Fruit fly (Drosophila melanogaster): ENCODE results near the gene CG8128.

dm6 chrX:15709624-15709983 lies 12.3 kb downstream of the CG8128 start:
- TF ChIP-seq Smox (GFP tag; optimal IDR thresholded peaks at IDR 0.05) (no peak), CG11762 (GFP tag; optimal IDR thresholded peaks at IDR 0.05; ENCODE audit: insufficient read depth) (no peak), Hr39 (GFP tag; optimal IDR thresholded peaks at IDR 0.05) (peak; percentile 44), ss (GFP tag; optimal IDR thresholded peaks at IDR 0.05) (no peak), Ets21C (GFP tag; optimal IDR thresholded peaks at IDR 0.05) (no peak), dsx (GFP tag; optimal IDR thresholded peaks at IDR 0.05; ENCODE audit: poor library complexity, severe bottlenecking) (no peak)
